Fruit fly (Drosophila melanogaster) whole organism, embryonic: ENCODE results near the gene fkh.

Source experiments
- B-H1 ChIP-seq: fragments of 200-800 bp; sonication (Bioruptor generic); IDR thresholded peaks from 3 replicates; pipeline ENCODE4 v1.3.6; 2022; ENCODE audit warnings: missing biosample characterization, missing genetic modification characterization
- BEAF-32 ChIP-seq: fragments of 200-800 bp; sonication (Bioruptor generic); optimal IDR thresholded peaks from 3 replicates; lab custom pipeline; 2017; ENCODE audit warnings: missing biosample characterization, missing genetic modification characterization, mild to moderate bottlenecking, moderate library complexity, missing genetic modification reagents
- Bdp1 ChIP-seq: fragments of 200-800 bp; sonication (Bioruptor generic); optimal IDR thresholded peaks from 3 replicates; lab custom pipeline; 2016; ENCODE audit warnings: missing biosample characterization, missing genetic modification characterization
- CG10267 ChIP-seq: fragments of 200-800 bp; sonication (Bioruptor generic); optimal IDR thresholded peaks from 2 replicates; lab custom pipeline; 2018; ENCODE audit warnings: missing biosample characterization, mild to moderate bottlenecking, missing genetic modification characterization, moderate library complexity
- CG12744 ChIP-seq: fragments of 200-800 bp; sonication (Bioruptor generic); optimal IDR thresholded peaks from 2 replicates; lab custom pipeline; 2016; ENCODE audit warnings: missing biosample characterization, missing genetic modification characterization
- CG14441 ChIP-seq: fragments of 200-800 bp; sonication (Bioruptor generic); IDR thresholded peaks from 2 replicates; pipeline ENCODE4 v1.3.6; 2022; ENCODE audit warnings: missing biosample characterization, missing genetic modification characterization
- CG15269 ChIP-seq: fragments of 200-800 bp; sonication (Bioruptor generic); optimal IDR thresholded peaks from 2 replicates; lab custom pipeline; 2018; ENCODE audit warnings: missing biosample characterization, mild to moderate bottlenecking, missing genetic modification characterization, moderate library complexity
- CG15479 ChIP-seq: fragments of 200-800 bp; sonication (Bioruptor generic); optimal IDR thresholded peaks from 3 replicates; lab custom pipeline; 2019; ENCODE audit warnings: missing biosample characterization, mild to moderate bottlenecking, missing genetic modification characterization, moderate library complexity
- CG1647 ChIP-seq: fragments of 200-800 bp; sonication (Bioruptor generic); optimal IDR thresholded peaks from 3 replicates; lab custom pipeline; 2016; ENCODE audit warnings: missing biosample characterization, missing genetic modification characterization
- CG16815 ChIP-seq: fragments of 200-800 bp; sonication (Bioruptor generic); optimal IDR thresholded peaks from 3 replicates; lab custom pipeline; 2017; ENCODE audit warnings: missing biosample characterization, mild to moderate bottlenecking, missing genetic modification characterization
- CG18599 ChIP-seq: fragments of 200-800 bp; sonication (Bioruptor generic); optimal IDR thresholded peaks from 3 replicates; lab custom pipeline; 2017; ENCODE audit warnings: missing biosample characterization, missing genetic modification characterization, mild to moderate bottlenecking, moderate library complexity, missing genetic modification reagents
- CG2199 ChIP-seq: fragments of 200-800 bp; sonication (Bioruptor generic); IDR thresholded peaks from 3 replicates; pipeline ENCODE4 v1.3.6; 2022; ENCODE audit warnings: missing biosample characterization, missing genetic modification characterization
- CG2678 ChIP-seq: fragments of 200-800 bp; sonication (Bioruptor generic); optimal IDR thresholded peaks from 3 replicates; lab custom pipeline; 2019; ENCODE audit warnings: missing biosample characterization, mild to moderate bottlenecking, missing genetic modification characterization, moderate library complexity
- CG30431 ChIP-seq: fragments of 200-800 bp; sonication (Bioruptor generic); optimal IDR thresholded peaks from 2 replicates; lab custom pipeline; 2017; ENCODE audit warnings: missing biosample characterization, missing genetic modification characterization
- CG34422 ChIP-seq: fragments of 200-800 bp; sonication (Bioruptor generic); IDR thresholded peaks from 3 replicates; pipeline ENCODE4 v1.3.6; 2022; ENCODE audit warnings: missing biosample characterization, missing genetic modification characterization
- CG42726 ChIP-seq: fragments of 200-800 bp; sonication (Bioruptor generic); IDR thresholded peaks from 2 replicates; pipeline ENCODE4 v1.3.6; 2022; ENCODE audit warnings: missing biosample characterization, missing genetic modification characterization; ENCODE audit not compliant: partially characterized antibody
- CG4360 ChIP-seq: fragments of 200-800 bp; sonication (Bioruptor generic); IDR thresholded peaks from 2 replicates; pipeline ENCODE4 v1.3.6; 2022; ENCODE audit warnings: missing biosample characterization, missing genetic modification characterization
- CG4730 ChIP-seq: fragments of 200-800 bp; sonication (Bioruptor generic); IDR thresholded peaks from 2 replicates; pipeline ENCODE4 v1.3.6; 2022; ENCODE audit warnings: missing biosample characterization, missing genetic modification characterization
- CG6689 ChIP-seq: fragments of 200-800 bp; sonication (Bioruptor generic); IDR thresholded peaks from 2 replicates; pipeline ENCODE4 v1.3.6; 2022; ENCODE audit warnings: missing biosample characterization, missing genetic modification characterization
- CG7271 ChIP-seq: fragments of 200-800 bp; sonication (Bioruptor generic); optimal IDR thresholded peaks from 2 replicates; lab custom pipeline; 2018; ENCODE audit warnings: missing biosample characterization, mild to moderate bottlenecking, missing genetic modification characterization, moderate library complexity
- CG7987 ChIP-seq: fragments of 200-800 bp; sonication (Bioruptor generic); optimal IDR thresholded peaks from 2 replicates; lab custom pipeline; 2018; ENCODE audit warnings: missing biosample characterization, mild to moderate bottlenecking, missing genetic modification characterization, moderate library complexity
- CG8765 ChIP-seq: fragments of 200-800 bp; sonication (Bioruptor generic); IDR thresholded peaks from 2 replicates; pipeline ENCODE4 v1.3.6; 2022; ENCODE audit warnings: missing biosample characterization, missing genetic modification characterization
- Camta ChIP-seq: fragments of 200-800 bp; sonication (Bioruptor generic); optimal IDR thresholded peaks from 2 replicates; lab custom pipeline; 2016; ENCODE audit warnings: missing biosample characterization, missing genetic modification characterization
- Dip3 ChIP-seq: fragments of 200-800 bp; sonication (Bioruptor generic); optimal IDR thresholded peaks from 3 replicates; lab custom pipeline; 2016; ENCODE audit warnings: missing biosample characterization, missing genetic modification characterization
- Dp ChIP-seq: fragments of 200-800 bp; sonication (Bioruptor generic); optimal IDR thresholded peaks from 2 replicates; lab custom pipeline; 2018; ENCODE audit warnings: missing biosample characterization, mild to moderate bottlenecking, missing genetic modification characterization, moderate library complexity
- Ets65A ChIP-seq: fragments of 200-800 bp; sonication (Bioruptor generic); peaks from one replicate; lab custom pipeline; 2016; ENCODE audit warnings: missing biosample characterization, missing genetic modification characterization
- Gsc ChIP-seq: fragments of 200-800 bp; sonication (Bioruptor generic); IDR thresholded peaks from 2 replicates; pipeline ENCODE4 v1.3.6; 2022; ENCODE audit warnings: missing biosample characterization, missing genetic modification characterization
- HHEX ChIP-seq: fragments of 200-800 bp; sonication (Bioruptor generic); optimal IDR thresholded peaks from 3 replicates; lab custom pipeline; 2017; ENCODE audit warnings: missing biosample characterization, mild to moderate bottlenecking, missing genetic modification characterization, missing genetic modification reagents
- Lpt ChIP-seq: fragments of >200 bp; optimal IDR thresholded peaks from 2 replicates; lab custom pipeline; 2018; ENCODE audit warnings: missing biosample characterization, missing genetic modification characterization
- Optix ChIP-seq: fragments of 200-800 bp; sonication (Bioruptor generic); IDR thresholded peaks from 3 replicates; pipeline ENCODE4 v1.3.6; 2022; ENCODE audit warnings: missing biosample characterization, missing genetic modification characterization
- abd-A ChIP-seq: fragments of 200-800 bp; sonication (Bioruptor generic); optimal IDR thresholded peaks from 3 replicates; lab custom pipeline; 2019; ENCODE audit warnings: missing biosample characterization, mild to moderate bottlenecking, missing genetic modification characterization, moderate library complexity
- cato ChIP-seq: fragments of 200-800 bp; sonication (Bioruptor generic); optimal IDR thresholded peaks from 2 replicates; lab custom pipeline; 2016; ENCODE audit warnings: missing biosample characterization, missing genetic modification characterization, borderline replicate concordance
- dmrt99B ChIP-seq: fragments of 200-800 bp; sonication (Bioruptor generic); optimal IDR thresholded peaks from 2 replicates; lab custom pipeline; 2018; ENCODE audit warnings: missing biosample characterization, mild to moderate bottlenecking, missing genetic modification characterization, moderate library complexity
- esg ChIP-seq: fragments of 200-800 bp; sonication (Bioruptor generic); conservative IDR thresholded peaks from 2 replicates; pipeline ENCODE4 v1.3.6; 2022; ENCODE audit warnings: missing biosample characterization, missing genetic modification characterization
- ewg ChIP-seq: fragments of 200-800 bp; sonication (Bioruptor generic); optimal IDR thresholded peaks from 3 replicates; lab custom pipeline; 2017; ENCODE audit warnings: mild to moderate bottlenecking, missing biosample characterization, missing genetic modification reagents, missing genetic modification characterization
- gsb-n ChIP-seq: fragments of 200-800 bp; sonication (Bioruptor generic); optimal IDR thresholded peaks from 3 replicates; lab custom pipeline; 2018; ENCODE audit warnings: missing biosample characterization, mild to moderate bottlenecking, missing genetic modification characterization
- gt ChIP-seq: fragments of 200-800 bp; sonication (Bioruptor generic); IDR thresholded peaks from 2 replicates; pipeline ENCODE4 v1.3.6; 2022; ENCODE audit warnings: missing biosample characterization, missing genetic modification characterization
- insv ChIP-seq, 2 experiments: fragments of 200-800 bp; sonication (Bioruptor generic); optimal IDR thresholded peaks; 3 replicates each; lab custom pipeline; 2016 to 2018; ENCODE audit warnings: missing biosample characterization in 2 of 2, missing genetic modification characterization in 2 of 2
- inv ChIP-seq: fragments of 200-800 bp; sonication (Bioruptor generic); IDR thresholded peaks from 2 replicates; pipeline ENCODE4 v1.3.6; 2022; ENCODE audit warnings: missing biosample characterization, missing genetic modification characterization; ENCODE audit not compliant: partially characterized antibody
- jing ChIP-seq: fragments of 200-800 bp; sonication (Bioruptor generic); optimal IDR thresholded peaks from 2 replicates; lab custom pipeline; 2018; ENCODE audit warnings: missing biosample characterization, mild to moderate bottlenecking, missing genetic modification characterization
- kah ChIP-seq: fragments of 200-800 bp; sonication (Bioruptor generic); optimal IDR thresholded peaks from 2 replicates; lab custom pipeline; 2018; ENCODE audit warnings: missing biosample characterization, mild to moderate bottlenecking, missing genetic modification characterization
- lmd ChIP-seq: fragments of 200-800 bp; sonication (Bioruptor generic); IDR thresholded peaks from 2 replicates; pipeline ENCODE4 v1.3.6; 2022; ENCODE audit warnings: missing biosample characterization, missing genetic modification characterization
- mirr ChIP-seq: fragments of 200-800 bp; sonication (Bioruptor generic); optimal IDR thresholded peaks from 3 replicates; lab custom pipeline; 2018; ENCODE audit warnings: missing biosample characterization, mild to moderate bottlenecking, missing genetic modification characterization
- nom ChIP-seq: fragments of 200-800 bp; sonication (Bioruptor generic); optimal IDR thresholded peaks from 2 replicates; lab custom pipeline; 2017; ENCODE audit warnings: missing biosample characterization, missing genetic modification characterization, mild to moderate bottlenecking, moderate library complexity, missing genetic modification reagents
- peb ChIP-seq: fragments of 200-800 bp; sonication (Bioruptor generic); IDR thresholded peaks from 2 replicates; pipeline ENCODE4 v1.3.6; 2022; ENCODE audit warnings: missing biosample characterization, missing genetic modification characterization
- pzg ChIP-seq: fragments of 200-800 bp; sonication (Bioruptor generic); optimal IDR thresholded peaks from 3 replicates; lab custom pipeline; 2018; ENCODE audit warnings: missing biosample characterization, mild to moderate bottlenecking, missing genetic modification characterization, moderate library complexity
- sim ChIP-seq: fragments of 200-800 bp; sonication (Bioruptor generic); IDR thresholded peaks from 2 replicates; pipeline ENCODE4 v1.3.6; 2022; ENCODE audit warnings: missing biosample characterization, missing genetic modification characterization
- stc ChIP-seq: fragments of 200-800 bp; sonication (Bioruptor generic); IDR thresholded peaks from 2 replicates; pipeline ENCODE4 v1.3.6; 2022; ENCODE audit warnings: missing biosample characterization, missing genetic modification characterization
- usp ChIP-seq: fragments of >200 bp; optimal IDR thresholded peaks from 2 replicates; lab custom pipeline; 2017; ENCODE audit warnings: missing biosample characterization, missing genetic modification characterization
- vnd ChIP-seq: fragments of 200-800 bp; sonication (Bioruptor generic); IDR thresholded peaks from 3 replicates; pipeline ENCODE4 v1.3.6; 2022; ENCODE audit warnings: missing biosample characterization, missing genetic modification characterization; ENCODE audit not compliant: partially characterized antibody
- zen2 ChIP-seq: fragments of 200-800 bp; sonication (Bioruptor generic); IDR thresholded peaks from 3 replicates; pipeline ENCODE4 v1.3.6; 2022; ENCODE audit warnings: missing biosample characterization, missing genetic modification characterization; ENCODE audit not compliant: partially characterized antibody
- zfh2 ChIP-seq: fragments of 200-800 bp; sonication (Bioruptor generic); optimal IDR thresholded peaks from 2 replicates; lab custom pipeline; 2016; ENCODE audit warnings: missing biosample characterization, missing genetic modification characterization

Gene fkh

DNA sequence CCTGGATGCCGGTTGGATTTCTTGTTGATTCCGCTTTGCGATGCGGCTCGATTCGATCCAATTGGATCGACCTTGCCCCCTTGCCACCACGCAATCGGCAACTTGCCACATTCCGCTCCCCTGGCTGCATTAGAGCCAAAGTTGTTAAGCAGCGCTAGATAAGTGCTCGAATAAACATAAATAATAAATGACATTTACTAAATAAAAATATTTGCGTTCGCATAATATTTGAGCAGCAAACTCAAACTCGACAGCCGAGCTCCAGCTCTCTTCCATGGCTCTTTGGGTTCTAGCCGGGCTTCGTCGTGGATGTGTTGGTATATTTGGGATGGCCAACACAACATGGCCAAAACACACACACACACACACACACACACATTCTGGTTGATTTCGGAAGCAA lies 14.3 kb downstream of the fkh start (continued):
- TF ChIP-seq Camta (peak; percentile 5), Dp (GFP tag; lab: Kevin White, UChicago) (no peak), insv (GFP tag; optimal IDR thresholded peaks at IDR 0.05; lab: Kevin White, UChicago) (no peak), pzg (GFP tag; lab: Kevin White, UChicago) (no peak), CG42726 (GFP tag; lab: Robert Waterston, UW) (no peak), ewg (GFP tag; lab: Kevin White, UChicago) (no peak), mirr (no peak), Dip3 (GFP tag; lab: Kevin White, UChicago) (no peak), Bdp1 (GFP tag; lab: Kevin White, UChicago) (no peak), Gsc (GFP tag; lab: Robert Waterston, UW) (no peak), dmrt99B (tag; lab: Kevin White, UChicago) (peak; percentile 51), CG30431 (GFP tag; lab: Kevin White, UChicago) (no peak), gt (GFP tag; lab: Robert Waterston, UW) (no peak), peb (GFP tag; lab: Robert Waterston, UW) (no peak), CG15269 (peak; percentile 31), CG2199 (GFP tag; lab: Robert Waterston, UW) (no peak), CG16815 (no peak), esg (no peak), CG7987 (GFP tag; lab: Kevin White, UChicago) (peak; percentile 64), gsb-n (peak; percentile 52), sim (GFP tag; lab: Robert Waterston, UW) (no peak), CG1647 (GFP tag; lab: Kevin White, UChicago) (no peak), CG12744 (GFP tag; lab: Kevin White, UChicago) (no peak), HHEX (GFP tag; lab: Kevin White, UChicago) (peak; percentile 49), CG14441 (no peak), abd-A (tag; lab: Kevin White, UChicago) (no peak), Lpt (no peak), CG2678 (tag; lab: Kevin White, UChicago) (peak; percentile 67), lmd (GFP tag; lab: Robert Waterston, UW) (no peak), stc (GFP tag; lab: Robert Waterston, UW) (no peak; the same call in 1 of the 2 replicates), CG7271 (no peak), CG10267 (tag; lab: Kevin White, UChicago) (no peak), CG4730 (GFP tag; lab: Robert Waterston, UW) (no peak), Optix (no peak), kah (GFP tag; lab: Kevin White, UChicago) (peak; percentile 10), CG34422 (GFP tag; lab: Robert Waterston, UW) (no peak), vnd (GFP tag; lab: Robert Waterston, UW) (no peak), zfh2 (GFP tag; lab: Kevin White, UChicago) (no peak), cato (no peak), nom (no peak), zen2 (GFP tag; lab: Robert Waterston, UW) (no peak), CG18599 (GFP tag; lab: Kevin White, UChicago) (peak; percentile 58), jing (GFP tag; lab: Kevin White, UChicago) (no peak), inv (GFP tag; lab: Robert Waterston, UW) (no peak), BEAF-32 (no peak), CG4360 (no peak), Ets65A (no peak), CG8765 (no peak), CG15479 (no peak), B-H1 (no peak), CG6689 (GFP tag; lab: Robert Waterston, UW) (no peak), usp (GFP tag; lab: Kevin White, UChicago) (no peak)
